Worm (Caenorhabditis elegans) whole organism, young adult: Measurements from ENCODE around the gene F10E9.3.

Source experiments
- B0035.1 ChIP-seq: sonication (generic microtip); optimal IDR thresholded peaks from 2 replicates; lab custom pipeline; 2016; ENCODE audit warnings: missing genetic modification characterization, mild to moderate bottlenecking, missing compliant biosample characterization, missing genotype, missing genetic modification reagents
- attf-5 ChIP-seq: fragments of 200-800 bp; sonication (Bioruptor generic); optimal IDR thresholded peaks from 2 replicates; lab custom pipeline; 2018; ENCODE audit warnings: mild to moderate bottlenecking, missing genetic modification characterization, missing compliant biosample characterization
- dpl-1 ChIP-seq: fragments of 150-350 bp; optimal IDR thresholded peaks from 2 replicates; lab custom pipeline; 2014; ENCODE audit warnings: missing biosample characterization, missing genetic modification reagents, missing genetic modification characterization
- egl-18 ChIP-seq: fragments of 200-800 bp; sonication (Bioruptor generic); IDR thresholded peaks from 2 replicates; pipeline ENCODE4 v1.3.6; 2022; ENCODE audit warnings: missing genetic modification reagents, missing genetic modification characterization, missing compliant biosample characterization
- nfyb-1 ChIP-seq: fragments of 200-800 bp; sonication (Bioruptor generic); IDR thresholded peaks from 2 replicates; pipeline ENCODE4 v1.3.6; 2022; ENCODE audit warnings: missing genetic modification reagents, missing genetic modification characterization, missing compliant biosample characterization
- repo-1 ChIP-seq: sonication (generic microtip); optimal IDR thresholded peaks from 2 replicates; lab custom pipeline; 2017; ENCODE audit warnings: mild to moderate bottlenecking, missing genetic modification characterization, missing compliant biosample characterization
- snpc-1.1 ChIP-seq: sonication (generic microtip); optimal IDR thresholded peaks from 2 replicates; lab custom pipeline; 2017; ENCODE audit warnings: missing genetic modification characterization, mild to moderate bottlenecking, missing compliant biosample characterization, antibody characterized with exemption, moderate library complexity, missing genotype, missing genetic modification reagents; ENCODE audit not compliant: insufficient read depth
- unc-130 ChIP-seq: sonication (generic microtip); optimal IDR thresholded peaks from 2 replicates; lab custom pipeline; 2016; ENCODE audit warnings: missing genetic modification reagents, missing genetic modification characterization, missing compliant biosample characterization
- ztf-26 ChIP-seq: sonication (generic microtip); optimal IDR thresholded peaks from 2 replicates; lab custom pipeline; 2017; ENCODE audit warnings: missing genetic modification characterization, missing compliant biosample characterization
- ztf-3 ChIP-seq: fragments of 200-800 bp; sonication (Bioruptor generic); optimal IDR thresholded peaks from 2 replicates; lab custom pipeline; 2018; ENCODE audit warnings: mild to moderate bottlenecking, missing genetic modification characterization, missing compliant biosample characterization
- ztf-6 ChIP-seq: fragments of 200-800 bp; sonication (Bioruptor generic); IDR thresholded peaks from 2 replicates; pipeline ENCODE4 v1.3.6; 2022; ENCODE audit warnings: missing genetic modification reagents, missing genetic modification characterization, missing compliant biosample characterization

DNA sequence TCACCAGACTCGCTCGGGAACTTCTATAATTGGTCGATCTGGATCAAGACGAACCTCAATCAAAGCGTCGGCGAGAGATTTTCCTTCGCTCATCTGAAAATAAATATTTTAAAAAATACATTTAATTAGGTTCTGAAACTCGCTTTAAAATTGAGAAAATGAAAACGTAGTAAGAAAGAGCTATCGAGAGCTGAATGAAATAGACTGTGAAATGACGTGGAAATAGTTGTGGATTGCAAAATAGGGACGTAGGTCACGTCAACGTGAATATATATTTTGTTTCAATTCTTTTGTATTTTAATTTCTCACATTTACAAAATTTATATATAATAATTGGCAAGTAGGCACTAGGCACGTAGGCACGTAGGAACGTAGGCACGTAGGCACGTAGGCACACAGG lies 23.6 kb downstream of the F10E9.3 start, which contains the start of gene ZC262.4:
- TF ChIP-seq attf-5 (GFP tag; lab: Kevin White, UChicago) (no peak), repo-1 (tag; lab: Kevin White, UChicago) (no peak), B0035.1 (no peak), nfyb-1 (no peak), dpl-1 (GFP tag; lab: Kevin White, UChicago) (no peak), ztf-6 (GFP tag; lab: Robert Waterston, UW) (no peak), ztf-26 (no peak), unc-130 (GFP tag; lab: Kevin White, UChicago) (no peak), snpc-1.1 (tag; lab: Kevin White, UChicago) (no peak), egl-18 (no peak), ztf-3 (no peak)
